Fruit fly (Drosophila melanogaster) whole organism, embryonic: Measurements from ENCODE around the gene CG13299.
A peak's percentile ranks its signal among the peaks of the same experiment; 100 is the strongest.

ENCODE experiments used
- ATbp ChIP-seq: fragments of 200-800 bp; sonication (Bioruptor generic); optimal IDR thresholded peaks from 2 replicates; lab custom pipeline; 2017; ENCODE audit warnings: missing biosample characterization, mild to moderate bottlenecking, missing genetic modification characterization, missing genetic modification reagents
- Abd-B ChIP-seq: fragments of 200-800 bp; sonication (Bioruptor generic); optimal IDR thresholded peaks from 2 replicates; lab custom pipeline; 2018; ENCODE audit warnings: missing biosample characterization, mild to moderate bottlenecking, missing genetic modification characterization, moderate library complexity
- Atf-2 ChIP-seq: fragments of 200-800 bp; sonication (Bioruptor generic); optimal IDR thresholded peaks from 2 replicates; lab custom pipeline; 2016; ENCODE audit warnings: missing biosample characterization, missing genetic modification characterization
- BEAF-32 ChIP-seq: fragments of 200-800 bp; sonication (Bioruptor generic); optimal IDR thresholded peaks from 3 replicates; lab custom pipeline; 2017; ENCODE audit warnings: missing biosample characterization, missing genetic modification characterization, mild to moderate bottlenecking, moderate library complexity, missing genetic modification reagents
- CG10543 ChIP-seq: fragments of 200-800 bp; sonication (Bioruptor generic); optimal IDR thresholded peaks from 3 replicates; lab custom pipeline; 2017; ENCODE audit warnings: missing biosample characterization, mild to moderate bottlenecking, missing genetic modification characterization, moderate library complexity
- CG11093 ChIP-seq: fragments of 200-800 bp; sonication (Bioruptor generic); IDR thresholded peaks from 3 replicates; pipeline ENCODE4 v1.3.6; 2022; ENCODE audit warnings: missing biosample characterization, missing genetic modification characterization
- CG11723 ChIP-seq: fragments of 200-800 bp; sonication (Bioruptor generic); optimal IDR thresholded peaks from 2 replicates; lab custom pipeline; 2017; ENCODE audit warnings: missing biosample characterization, mild to moderate bottlenecking, missing genetic modification characterization
- CG12071 ChIP-seq: fragments of 200-800 bp; sonication (Bioruptor generic); optimal IDR thresholded peaks from 3 replicates; lab custom pipeline; 2018; ENCODE audit warnings: missing biosample characterization, mild to moderate bottlenecking, missing genetic modification characterization
- CG12219 ChIP-seq: fragments of 200-800 bp; sonication (Bioruptor generic); optimal IDR thresholded peaks from 3 replicates; lab custom pipeline; 2018; ENCODE audit warnings: missing biosample characterization, mild to moderate bottlenecking, missing genetic modification characterization
- CG1233 ChIP-seq: fragments of 200-800 bp; sonication (Bioruptor generic); optimal IDR thresholded peaks from 4 replicates; lab custom pipeline; 2018; ENCODE audit warnings: missing biosample characterization, mild to moderate bottlenecking, missing genetic modification characterization
- CG13775 ChIP-seq: fragments of 200-800 bp; sonication (Bioruptor generic); optimal IDR thresholded peaks from 3 replicates; lab custom pipeline; 2017; ENCODE audit warnings: missing biosample characterization, mild to moderate bottlenecking, missing genetic modification characterization
- CG15011 ChIP-seq: fragments of 200-800 bp; sonication (Bioruptor generic); optimal IDR thresholded peaks from 3 replicates; lab custom pipeline; 2018; ENCODE audit warnings: missing biosample characterization, mild to moderate bottlenecking, missing genetic modification characterization
- CG1603 ChIP-seq: fragments of 200-800 bp; sonication (Bioruptor generic); optimal IDR thresholded peaks from 2 replicates; lab custom pipeline; 2019; ENCODE audit warnings: missing biosample characterization, mild to moderate bottlenecking, missing genetic modification characterization, moderate library complexity
- CG17328 ChIP-seq: fragments of 200-800 bp; sonication (Bioruptor generic); IDR thresholded peaks from 2 replicates; pipeline ENCODE4 v1.3.6; 2022; ENCODE audit warnings: missing biosample characterization, missing genetic modification characterization
- CG17385 ChIP-seq: fragments of 200-800 bp; sonication (Bioruptor generic); optimal IDR thresholded peaks from 3 replicates; lab custom pipeline; 2018; ENCODE audit warnings: missing biosample characterization, mild to moderate bottlenecking, missing genetic modification characterization
- CG2202 ChIP-seq: fragments of 200-800 bp; sonication (Bioruptor generic); optimal IDR thresholded peaks from 2 replicates; lab custom pipeline; 2018; ENCODE audit warnings: missing biosample characterization, mild to moderate bottlenecking, missing genetic modification characterization
- CG2712 ChIP-seq: fragments of 200-800 bp; optimal IDR thresholded peaks from 3 replicates; lab custom pipeline; 2019; ENCODE audit warnings: missing biosample characterization, mild to moderate bottlenecking, missing genetic modification characterization, moderate library complexity
- CG30403 ChIP-seq: fragments of 200-800 bp; sonication (Bioruptor generic); optimal IDR thresholded peaks from 3 replicates; lab custom pipeline; 2016; ENCODE audit warnings: missing biosample characterization, missing genetic modification characterization
- CG30431 ChIP-seq: fragments of 200-800 bp; sonication (Bioruptor generic); optimal IDR thresholded peaks from 2 replicates; lab custom pipeline; 2017; ENCODE audit warnings: missing biosample characterization, missing genetic modification characterization
- CG31441 ChIP-seq: fragments of 200-800 bp; sonication (Bioruptor generic); IDR thresholded peaks from 2 replicates; pipeline ENCODE4 v1.3.6; 2022; ENCODE audit warnings: missing biosample characterization, missing genetic modification characterization
- CG33557 ChIP-seq: fragments of 200-800 bp; sonication (Bioruptor generic); optimal IDR thresholded peaks from 2 replicates; lab custom pipeline; 2019; ENCODE audit warnings: missing biosample characterization, mild to moderate bottlenecking, missing genetic modification characterization, moderate library complexity
- CG4707 ChIP-seq: fragments of 200-800 bp; sonication (Bioruptor generic); optimal IDR thresholded peaks from 2 replicates; lab custom pipeline; 2018; ENCODE audit warnings: missing biosample characterization, mild to moderate bottlenecking, missing genetic modification characterization, moderate library complexity
- CG4730 ChIP-seq: fragments of 200-800 bp; sonication (Bioruptor generic); IDR thresholded peaks from 2 replicates; pipeline ENCODE4 v1.3.6; 2022; ENCODE audit warnings: missing biosample characterization, missing genetic modification characterization
- CG6254 ChIP-seq: fragments of 200-800 bp; sonication (Bioruptor generic); optimal IDR thresholded peaks from 3 replicates; lab custom pipeline; 2017; ENCODE audit warnings: mild to moderate bottlenecking, missing biosample characterization, missing genetic modification reagents, missing genetic modification characterization
- CG7357 ChIP-seq: fragments of 200-800 bp; sonication (Bioruptor generic); IDR thresholded peaks from 3 replicates; pipeline ENCODE4 v1.3.6; 2022; ENCODE audit warnings: missing biosample characterization, missing genetic modification characterization
- CG7839 ChIP-seq: fragments of 200-800 bp; sonication (Bioruptor generic); optimal IDR thresholded peaks from 3 replicates; lab custom pipeline; 2018; ENCODE audit warnings: missing biosample characterization, mild to moderate bottlenecking, missing genetic modification characterization, moderate library complexity
- CG8281 ChIP-seq: fragments of 200-800 bp; sonication (Bioruptor generic); optimal IDR thresholded peaks from 2 replicates; lab custom pipeline; 2018; ENCODE audit warnings: missing biosample characterization, mild to moderate bottlenecking, missing genetic modification characterization, moderate library complexity
- CG9437 ChIP-seq: fragments of 200-800 bp; sonication (Bioruptor generic); optimal IDR thresholded peaks from 2 replicates; lab custom pipeline; 2018; ENCODE audit warnings: missing biosample characterization, mild to moderate bottlenecking, missing genetic modification characterization
- D19A ChIP-seq: fragments of 200-800 bp; optimal IDR thresholded peaks from 3 replicates; lab custom pipeline; 2019; ENCODE audit warnings: missing biosample characterization, mild to moderate bottlenecking, missing genetic modification characterization, moderate library complexity
- Jarid2 ChIP-seq: fragments of 200-800 bp; sonication (Bioruptor generic); optimal IDR thresholded peaks from 3 replicates; lab custom pipeline; 2017; ENCODE audit warnings: mild to moderate bottlenecking, missing biosample characterization, missing genetic modification reagents, missing genetic modification characterization
- MTF-1 ChIP-seq: fragments of 200-800 bp; sonication (Bioruptor generic); optimal IDR thresholded peaks from 2 replicates; lab custom pipeline; 2018; ENCODE audit warnings: missing biosample characterization, mild to moderate bottlenecking, missing genetic modification characterization, borderline replicate concordance
- Med ChIP-seq: fragments of 200-800 bp; sonication (Bioruptor generic); peaks from one replicate; lab custom pipeline; 2016; ENCODE audit warnings: missing biosample characterization, missing genetic modification characterization, mild to moderate bottlenecking, inconsistent platforms, moderate library complexity
- Mes4 ChIP-seq: fragments of 200-800 bp; sonication (Bioruptor generic); optimal IDR thresholded peaks from 2 replicates; lab custom pipeline; 2016; ENCODE audit warnings: missing biosample characterization, missing genetic modification characterization
- Oli ChIP-seq: fragments of 200-800 bp; sonication (Bioruptor generic); optimal IDR thresholded peaks from 2 replicates; lab custom pipeline; 2018; ENCODE audit warnings: missing biosample characterization, mild to moderate bottlenecking, missing genetic modification characterization, moderate library complexity
- Ravus ChIP-seq: fragments of 200-800 bp; sonication (Bioruptor generic); IDR thresholded peaks from 2 replicates; pipeline ENCODE4 v1.3.6; 2022; ENCODE audit warnings: missing biosample characterization, missing genetic modification characterization
- Trl ChIP-seq, 3 experiments: fragments of >200 bp in 2 of 3; fragments of 200-800 bp in 1 of 3; sonication (Bioruptor generic) in 1 of 3; optimal IDR thresholded peaks; 2 replicates in 1 of 3; 3 replicates in 2 of 3; lab custom pipeline; 2016 to 2017; ENCODE audit warnings: missing biosample characterization in 1 of 3, missing genetic modification characterization in 1 of 3
- ase ChIP-seq: fragments of 200-800 bp; sonication (Bioruptor generic); IDR thresholded peaks from 3 replicates; pipeline ENCODE4 v1.3.6; 2022; ENCODE audit warnings: missing biosample characterization, missing genetic modification characterization
- bab2 ChIP-seq: fragments of 200-800 bp; sonication (Bioruptor generic); optimal IDR thresholded peaks from 2 replicates; lab custom pipeline; 2016; ENCODE audit warnings: missing biosample characterization, missing genetic modification characterization
- crc ChIP-seq: fragments of 200-800 bp; sonication (Bioruptor generic); optimal IDR thresholded peaks from 2 replicates; lab custom pipeline; 2016; ENCODE audit warnings: missing biosample characterization, missing genetic modification characterization
- dmrt11E ChIP-seq: fragments of 200-800 bp; sonication (Bioruptor generic); optimal IDR thresholded peaks from 3 replicates; lab custom pipeline; 2018; ENCODE audit warnings: missing biosample characterization, mild to moderate bottlenecking, missing genetic modification characterization, moderate library complexity
- gce ChIP-seq: fragments of 200-800 bp; sonication (Bioruptor generic); IDR thresholded peaks from 3 replicates; pipeline ENCODE4 v1.3.6; 2022; ENCODE audit warnings: missing biosample characterization, missing genetic modification characterization
- gcm ChIP-seq: fragments of 200-800 bp; sonication (Bioruptor generic); optimal IDR thresholded peaks from 2 replicates; lab custom pipeline; 2019; ENCODE audit warnings: missing biosample characterization, mild to moderate bottlenecking, missing genetic modification characterization, moderate library complexity
- jigr1 ChIP-seq: fragments of 200-800 bp; sonication (Bioruptor generic); IDR thresholded peaks from 3 replicates; pipeline ENCODE4 v1.3.6; 2022; ENCODE audit warnings: missing biosample characterization, missing genetic modification characterization
- pan ChIP-seq, 4 experiments: fragments of >200 bp in 3 of 4; fragments of 200-800 bp in 1 of 4; sonication (Bioruptor generic) in 1 of 4; optimal IDR thresholded peaks in 3 of 4; IDR thresholded peaks in 1 of 4; 2 replicates each; pipeline versions ENCODE4 v1.3.6 to Lab custom; 2017 to 2022; ENCODE audit warnings: missing biosample characterization in 2 of 4, missing genetic modification characterization in 2 of 4, mixed read lengths in 1 of 4
- psq ChIP-seq: fragments of 200-800 bp; sonication (Bioruptor generic); optimal IDR thresholded peaks from 2 replicates; lab custom pipeline; 2017; ENCODE audit warnings: missing biosample characterization, missing genetic modification characterization
- pum ChIP-seq: fragments of 200-800 bp; sonication (Bioruptor generic); optimal IDR thresholded peaks from 2 replicates; lab custom pipeline; 2016; ENCODE audit warnings: missing biosample characterization, missing genetic modification characterization
- tap ChIP-seq: fragments of 200-800 bp; optimal IDR thresholded peaks from 3 replicates; lab custom pipeline; 2019; ENCODE audit warnings: missing biosample characterization, mild to moderate bottlenecking, missing genetic modification characterization, moderate library complexity
- tgo ChIP-seq: fragments of 200-800 bp; sonication (Bioruptor generic); IDR thresholded peaks from 3 replicates; pipeline ENCODE4 v1.3.6; 2022; ENCODE audit warnings: missing biosample characterization, missing genetic modification characterization
- wdn ChIP-seq: fragments of 200-800 bp; sonication (Bioruptor generic); IDR thresholded peaks from 2 replicates; pipeline ENCODE4 v1.3.6; 2022; ENCODE audit warnings: missing biosample characterization, missing genetic modification characterization

The CG13299 gene

dm6 chr3L:6217212-6217611 is 14.9 kb downstream of the CG13299 start (continued):
- TF ChIP-seq CG4707 (GFP tag; lab: Kevin White, UChicago): peak; percentile 45
- TF ChIP-seq MTF-1 (GFP tag; lab: Kevin White, UChicago): peak; percentile 9
- TF ChIP-seq CG13775 (GFP tag; lab: Kevin White, UChicago): peak; percentile 58
- TF ChIP-seq psq (GFP tag; lab: Kevin White, UChicago): no peak
- peak; percentile 57 for TF ChIP-seq pum (GFP tag; lab: Kevin White, UChicago)
- peak; percentile 48; the same call in 1 of the 3 replicates for TF ChIP-seq CG11093 (GFP tag; lab: Robert Waterston, UW)
- TF ChIP-seq BEAF-32: no peak
- peak; percentile 50 for TF ChIP-seq ATbp
- TF ChIP-seq CG17328: peak; percentile 89
- peak; percentile 42 for TF ChIP-seq crc
- TF ChIP-seq CG2202 (tag; lab: Kevin White, UChicago): peak; percentile 67
- peak; percentile 14 for TF ChIP-seq CG9437 (GFP tag; lab: Kevin White, UChicago)
- TF ChIP-seq gcm (GFP tag; lab: Kevin White, UChicago): peak; percentile 77
- peak; percentile 81 for TF ChIP-seq CG7839
- TF ChIP-seq ase (GFP tag; lab: Robert Waterston, UW): 0 out of 3 replicates have a peak, but pooled peaks have one; percentile 29
- peak; percentile 78 for TF ChIP-seq D19A (tag; lab: Kevin White, UChicago)
- TF ChIP-seq Abd-B (GFP tag; lab: Kevin White, UChicago): peak; percentile 42
- peak; percentile 63 for TF ChIP-seq CG4730 (GFP tag; lab: Robert Waterston, UW)
- peak; percentile 75 for TF ChIP-seq CG30403 (GFP tag; lab: Kevin White, UChicago)
- peak; percentile 8 for TF ChIP-seq CG15011 (GFP tag; lab: Kevin White, UChicago)
- TF ChIP-seq CG1603: no peak
- TF ChIP-seq Mes4 (GFP tag; lab: Kevin White, UChicago): peak; percentile 18
- TF ChIP-seq bab2: peak; percentile 53
- no peak for TF ChIP-seq wdn (GFP tag; lab: Robert Waterston, UW)
- peak; percentile 92 for TF ChIP-seq CG2712
- peak; percentile 69 for TF ChIP-seq Med (GFP tag; lab: Kevin White, UChicago)
- no peak for TF ChIP-seq jigr1 (GFP tag; lab: Robert Waterston, UW)
- TF ChIP-seq tap (tag; lab: Kevin White, UChicago): peak; percentile 78
- TF ChIP-seq CG17385 (GFP tag; lab: Kevin White, UChicago): peak; percentile 65
- TF ChIP-seq CG11723 (GFP tag; lab: Kevin White, UChicago): peak; percentile 17
- TF ChIP-seq CG8281: peak; percentile 24
- TF ChIP-seq Atf-2 (GFP tag; lab: Kevin White, UChicago): peak; percentile 67
- 0 out of 3 replicates have a peak, but pooled peaks have one; percentile 62 for TF ChIP-seq gce
- peak; percentile 93 for TF ChIP-seq dmrt11E (tag; lab: Kevin White, UChicago)
- TF ChIP-seq Oli (tag; lab: Kevin White, UChicago): peak; percentile 77
- peak; percentile 61 for TF ChIP-seq CG1233 (GFP tag; lab: Kevin White, UChicago)
- no peak for TF ChIP-seq Jarid2 (GFP tag; lab: Kevin White, UChicago)
- peak; percentile 36; the same call in 1 of the 3 replicates for TF ChIP-seq CG7357
- peak; percentile 46 for TF ChIP-seq CG12219 (GFP tag; lab: Kevin White, UChicago)
- TF ChIP-seq CG12071: peak; percentile 5
- TF ChIP-seq CG10543: no peak
- peak; percentile 12; the same call in 1 of the 2 replicates for TF ChIP-seq Ravus
- TF ChIP-seq CG30431 (GFP tag; lab: Kevin White, UChicago): peak; percentile 18
- peak; percentile 50 for TF ChIP-seq CG6254
- TF ChIP-seq CG33557 (GFP tag; lab: Kevin White, UChicago): peak; percentile 57
- TF ChIP-seq tgo: peak; percentile 66; the same call in 2 of the 3 replicates
- no peak for TF ChIP-seq Trl (optimal IDR thresholded peaks at IDR 0.05; lab: Kevin White, UChicago)
- TF ChIP-seq Trl (GFP tag; optimal IDR thresholded peaks at IDR 0.05; lab: Kevin White, UChicago): peak; percentile 50
- TF ChIP-seq pan (optimal IDR thresholded peaks at IDR 0.05; lab: Kevin White, UChicago): no peak
- TF ChIP-seq pan (GFP tag; optimal IDR thresholded peaks at IDR 0.05 in 1 of 2, IDR thresholded peaks at IDR 0.05 in 1 of 2): peak in 1 of 2 experiments; percentile 76
- TF ChIP-seq CG31441 (GFP tag; lab: Robert Waterston, UW): peak; percentile 86
